Fruit fly (Drosophila melanogaster) whole organism, embryonic: Measurements from ENCODE around the gene Oatp74D.

Source experiments
- Antp ChIP-seq: fragments of 200-800 bp; sonication (Bioruptor generic); optimal IDR thresholded peaks from 3 replicates; lab custom pipeline; 2016; ENCODE audit warnings: missing biosample characterization, missing genetic modification characterization
- CG1233 ChIP-seq: fragments of 200-800 bp; sonication (Bioruptor generic); optimal IDR thresholded peaks from 4 replicates; lab custom pipeline; 2018; ENCODE audit warnings: missing biosample characterization, mild to moderate bottlenecking, missing genetic modification characterization
- CG13296 ChIP-seq: fragments of 200-800 bp; sonication (Bioruptor generic); optimal IDR thresholded peaks from 3 replicates; lab custom pipeline; 2018; ENCODE audit warnings: missing biosample characterization, mild to moderate bottlenecking, missing genetic modification characterization
- CG14965 ChIP-seq: fragments of 200-800 bp; sonication (Bioruptor generic); optimal IDR thresholded peaks from 2 replicates; lab custom pipeline; 2016; ENCODE audit warnings: missing biosample characterization, missing genetic modification characterization, borderline replicate concordance
- CG15601 ChIP-seq: fragments of 200-800 bp; sonication (Bioruptor generic); optimal IDR thresholded peaks from 3 replicates; lab custom pipeline; 2019; ENCODE audit warnings: missing biosample characterization, mild to moderate bottlenecking, missing genetic modification characterization, moderate library complexity
- CG16815 ChIP-seq: fragments of 200-800 bp; sonication (Bioruptor generic); optimal IDR thresholded peaks from 3 replicates; lab custom pipeline; 2017; ENCODE audit warnings: missing biosample characterization, mild to moderate bottlenecking, missing genetic modification characterization
- CG17385 ChIP-seq: fragments of 200-800 bp; sonication (Bioruptor generic); optimal IDR thresholded peaks from 3 replicates; lab custom pipeline; 2018; ENCODE audit warnings: missing biosample characterization, mild to moderate bottlenecking, missing genetic modification characterization
- CG17912 ChIP-seq: fragments of 200-800 bp; sonication (Bioruptor generic); optimal IDR thresholded peaks from 2 replicates; lab custom pipeline; 2018; ENCODE audit warnings: missing biosample characterization, mild to moderate bottlenecking, missing genetic modification characterization
- CG18619 ChIP-seq: fragments of 200-800 bp; sonication (Bioruptor generic); optimal IDR thresholded peaks from 3 replicates; lab custom pipeline; 2017; ENCODE audit warnings: missing biosample characterization, mild to moderate bottlenecking, missing genetic modification characterization
- CG2129 ChIP-seq: fragments of 200-800 bp; sonication (Bioruptor generic); IDR thresholded peaks from 2 replicates; pipeline ENCODE4 v1.3.6; 2022; ENCODE audit warnings: missing biosample characterization, missing genetic modification characterization; ENCODE audit not compliant: partially characterized antibody
- CG30431 ChIP-seq: fragments of 200-800 bp; sonication (Bioruptor generic); optimal IDR thresholded peaks from 2 replicates; lab custom pipeline; 2017; ENCODE audit warnings: missing biosample characterization, missing genetic modification characterization
- CG34224 ChIP-seq: fragments of 200-800 bp; sonication (Bioruptor generic); IDR thresholded peaks from 3 replicates; pipeline ENCODE4 v1.3.6; 2022; ENCODE audit warnings: missing biosample characterization, missing genetic modification characterization; ENCODE audit not compliant: partially characterized antibody
- CG3838 ChIP-seq: fragments of 200-800 bp; sonication (Bioruptor generic); optimal IDR thresholded peaks from 3 replicates; lab custom pipeline; 2016; ENCODE audit warnings: missing biosample characterization, missing genetic modification characterization
- CG3847 ChIP-seq: fragments of 200-800 bp; sonication (Bioruptor generic); IDR thresholded peaks from 2 replicates; pipeline ENCODE4 v1.3.6; 2022; ENCODE audit warnings: missing biosample characterization, missing genetic modification characterization
- CG4282 ChIP-seq: fragments of 200-800 bp; sonication (Bioruptor generic); optimal IDR thresholded peaks from 2 replicates; lab custom pipeline; 2016; ENCODE audit warnings: missing biosample characterization, missing genetic modification characterization
- CG4854 ChIP-seq: fragments of 200-800 bp; sonication (Bioruptor generic); optimal IDR thresholded peaks from 2 replicates; lab custom pipeline; 2016; ENCODE audit warnings: missing biosample characterization, missing genetic modification characterization, inconsistent platforms
- CG6272 ChIP-seq: fragments of 200-800 bp; sonication (Bioruptor generic); IDR thresholded peaks from 2 replicates; pipeline ENCODE4 v1.3.6; 2022; ENCODE audit warnings: missing biosample characterization, missing genetic modification characterization
- CG6654 ChIP-seq: fragments of 200-800 bp; sonication (Bioruptor generic); optimal IDR thresholded peaks from 2 replicates; lab custom pipeline; 2017; ENCODE audit warnings: missing biosample characterization, mild to moderate bottlenecking, missing genetic modification characterization
- D ChIP-seq, 2 experiments: fragments of 200-800 bp in 1 of 2; fragments of >200 bp in 1 of 2; sonication (Bioruptor generic) in 1 of 2; optimal IDR thresholded peaks; 2 replicates in 1 of 2; 3 replicates in 1 of 2; lab custom pipeline; 2017; ENCODE audit warnings: mild to moderate bottlenecking in 1 of 2, missing biosample characterization in 1 of 2, missing genetic modification characterization in 1 of 2, missing genetic modification reagents in 1 of 2
- Drgx ChIP-seq: fragments of 200-800 bp; sonication (Bioruptor generic); IDR thresholded peaks from 2 replicates; pipeline ENCODE4 v1.3.6; 2022; ENCODE audit warnings: missing biosample characterization, missing genetic modification characterization
- HLHmδ ChIP-seq: fragments of 200-800 bp; sonication (Bioruptor generic); optimal IDR thresholded peaks from 2 replicates; lab custom pipeline; 2018; ENCODE audit warnings: missing biosample characterization, mild to moderate bottlenecking, missing genetic modification characterization, moderate library complexity
- Hr39 ChIP-seq: fragments of >200 bp; optimal IDR thresholded peaks from 2 replicates; lab custom pipeline; 2017
- Hr78 ChIP-seq, 2 experiments: fragments of 200-800 bp in 1 of 2; fragments of >200 bp in 1 of 2; sonication (Bioruptor generic) in 1 of 2; optimal IDR thresholded peaks; 2 replicates each; lab custom pipeline; 2017 to 2019; ENCODE audit warnings: missing biosample characterization in 2 of 2, missing genetic modification characterization in 2 of 2, mild to moderate bottlenecking in 1 of 2, moderate library complexity in 1 of 2
- Max ChIP-seq: fragments of 200-800 bp; sonication (Bioruptor generic); optimal IDR thresholded peaks from 2 replicates; lab custom pipeline; 2016; ENCODE audit warnings: missing biosample characterization, mild to moderate bottlenecking, missing genetic modification characterization
- Optix ChIP-seq: fragments of 200-800 bp; sonication (Bioruptor generic); IDR thresholded peaks from 3 replicates; pipeline ENCODE4 v1.3.6; 2022; ENCODE audit warnings: missing biosample characterization, missing genetic modification characterization
- Ptx1 ChIP-seq: fragments of 200-800 bp; sonication (Bioruptor generic); IDR thresholded peaks from 2 replicates; pipeline ENCODE4 v1.3.6; 2022; ENCODE audit warnings: missing biosample characterization, missing genetic modification characterization
- Rx ChIP-seq: fragments of 200-800 bp; sonication (Bioruptor generic); IDR thresholded peaks from 2 replicates; pipeline ENCODE4 v1.3.6; 2022; ENCODE audit warnings: missing biosample characterization, missing genetic modification characterization
- TFAM ChIP-seq: fragments of 200-800 bp; sonication (Bioruptor generic); optimal IDR thresholded peaks from 2 replicates; lab custom pipeline; 2017; ENCODE audit warnings: missing biosample characterization, missing genetic modification characterization, inconsistent platforms
- ab ChIP-seq: fragments of 200-800 bp; sonication (Bioruptor generic); optimal IDR thresholded peaks from 2 replicates; lab custom pipeline; 2016; ENCODE audit warnings: missing biosample characterization, missing genetic modification characterization
- az2 ChIP-seq: fragments of 200-800 bp; sonication (Bioruptor generic); optimal IDR thresholded peaks from 3 replicates; lab custom pipeline; 2016; ENCODE audit warnings: missing biosample characterization, missing genetic modification characterization
- caup ChIP-seq: fragments of 200-800 bp; sonication (Bioruptor generic); optimal IDR thresholded peaks from 3 replicates; lab custom pipeline; 2017; ENCODE audit warnings: missing biosample characterization, mild to moderate bottlenecking, missing genetic modification characterization, moderate library complexity; ENCODE audit not compliant: severe bottlenecking
- cg ChIP-seq: fragments of 200-800 bp; sonication (Bioruptor generic); optimal IDR thresholded peaks from 3 replicates; lab custom pipeline; 2019; ENCODE audit warnings: missing biosample characterization, mild to moderate bottlenecking, missing genetic modification characterization, moderate library complexity
- disco-r ChIP-seq: fragments of 200-800 bp; sonication (Bioruptor generic); optimal IDR thresholded peaks from 2 replicates; lab custom pipeline; 2016; ENCODE audit warnings: missing biosample characterization, missing genetic modification characterization
- ftz-f1 ChIP-seq: fragments of 200-800 bp; sonication (Bioruptor generic); optimal IDR thresholded peaks from 2 replicates; lab custom pipeline; 2016; ENCODE audit warnings: missing biosample characterization, missing genetic modification characterization
- hb ChIP-seq: fragments of 200-800 bp; sonication (Bioruptor generic); IDR thresholded peaks from 3 replicates; pipeline ENCODE4 v1.3.6; 2022; ENCODE audit warnings: missing biosample characterization, missing genetic modification characterization; ENCODE audit not compliant: partially characterized antibody
- lab ChIP-seq: fragments of 200-800 bp; sonication (Bioruptor generic); optimal IDR thresholded peaks from 3 replicates; lab custom pipeline; 2017; ENCODE audit warnings: missing biosample characterization, missing genetic modification characterization, mild to moderate bottlenecking, moderate library complexity, missing genetic modification reagents
- lmd ChIP-seq: fragments of 200-800 bp; sonication (Bioruptor generic); IDR thresholded peaks from 2 replicates; pipeline ENCODE4 v1.3.6; 2022; ENCODE audit warnings: missing biosample characterization, missing genetic modification characterization
- nom ChIP-seq: fragments of 200-800 bp; sonication (Bioruptor generic); optimal IDR thresholded peaks from 2 replicates; lab custom pipeline; 2017; ENCODE audit warnings: missing biosample characterization, missing genetic modification characterization, mild to moderate bottlenecking, moderate library complexity, missing genetic modification reagents
- peb ChIP-seq: fragments of 200-800 bp; sonication (Bioruptor generic); IDR thresholded peaks from 2 replicates; pipeline ENCODE4 v1.3.6; 2022; ENCODE audit warnings: missing biosample characterization, missing genetic modification characterization
- salm ChIP-seq: fragments of 200-800 bp; sonication (Bioruptor generic); optimal IDR thresholded peaks from 2 replicates; lab custom pipeline; 2018; ENCODE audit warnings: missing biosample characterization, mild to moderate bottlenecking, missing genetic modification characterization
- sim ChIP-seq: fragments of 200-800 bp; sonication (Bioruptor generic); IDR thresholded peaks from 2 replicates; pipeline ENCODE4 v1.3.6; 2022; ENCODE audit warnings: missing biosample characterization, missing genetic modification characterization
- slbo ChIP-seq: fragments of 200-800 bp; sonication (Bioruptor generic); IDR thresholded peaks from 2 replicates; pipeline ENCODE4 v1.3.6; 2022; ENCODE audit warnings: missing biosample characterization, missing genetic modification characterization
- sna ChIP-seq: fragments of 200-800 bp; sonication (Bioruptor generic); IDR thresholded peaks from 2 replicates; pipeline ENCODE4 v1.3.6; 2022; ENCODE audit warnings: missing biosample characterization, missing genetic modification characterization; ENCODE audit not compliant: partially characterized antibody
- sr ChIP-seq: fragments of 200-800 bp; sonication (Bioruptor generic); IDR thresholded peaks from 3 replicates; pipeline ENCODE4 v1.3.6; 2022; ENCODE audit warnings: missing biosample characterization, missing genetic modification characterization
- vvl ChIP-seq: fragments of 200-800 bp; sonication (Bioruptor generic); IDR thresholded peaks from 2 replicates; pipeline ENCODE4 v1.3.6; 2022; ENCODE audit warnings: missing biosample characterization, missing genetic modification characterization
- wdn ChIP-seq: fragments of 200-800 bp; sonication (Bioruptor generic); IDR thresholded peaks from 2 replicates; pipeline ENCODE4 v1.3.6; 2022; ENCODE audit warnings: missing biosample characterization, missing genetic modification characterization
- zen2 ChIP-seq: fragments of 200-800 bp; sonication (Bioruptor generic); IDR thresholded peaks from 3 replicates; pipeline ENCODE4 v1.3.6; 2022; ENCODE audit warnings: missing biosample characterization, missing genetic modification characterization; ENCODE audit not compliant: partially characterized antibody

Oatp74D gene

dm6 chr3L:17486794-17487726 is at the start of gene Oatp74D (continued):
- TF ChIP-seq CG4854 (GFP tag; lab: Kevin White, UChicago), result no peak
- peak; percentile 68 for TF ChIP-seq sr (GFP tag; lab: Robert Waterston, UW)
- TF ChIP-seq CG34224, result peak; percentile 56; the same call in 2 of the 3 replicates
- peak; percentile 41 for TF ChIP-seq CG3838 (GFP tag; lab: Kevin White, UChicago)
- TF ChIP-seq Drgx, result peak; percentile 69
- TF ChIP-seq CG17912, result peak; percentile 61
- peak; percentile 61 for TF ChIP-seq salm (tag; lab: Kevin White, UChicago)
- no peak for TF ChIP-seq sna (GFP tag; lab: Robert Waterston, UW)
- TF ChIP-seq CG3847 (GFP tag; lab: Robert Waterston, UW), result peak; percentile 37; the same call in 1 of the 2 replicates
- no peak; the same call in 2 of the 3 replicates for TF ChIP-seq zen2
- no peak for TF ChIP-seq CG14965 (GFP tag; lab: Kevin White, UChicago)
- TF ChIP-seq slbo (GFP tag; lab: Robert Waterston, UW), result peak; percentile 69
- no peak for TF ChIP-seq CG30431 (GFP tag; lab: Kevin White, UChicago)
- TF ChIP-seq Rx, result no peak
- TF ChIP-seq HLHmδ, result peak; percentile 66
- peak; percentile 28 for TF ChIP-seq Antp (GFP tag; lab: Kevin White, UChicago)
- TF ChIP-seq lab (GFP tag; lab: Kevin White, UChicago), result peak; percentile 72
- no peak for TF ChIP-seq disco-r (GFP tag; lab: Kevin White, UChicago)
- peak; percentile 20 for TF ChIP-seq nom (GFP tag; lab: Kevin White, UChicago)
- peak; percentile 73 for TF ChIP-seq CG1233 (GFP tag; lab: Kevin White, UChicago)
- TF ChIP-seq Max, result no peak
- peak; percentile 85 for TF ChIP-seq vvl (GFP tag; lab: Robert Waterston, UW)
- peak; percentile 32 for TF ChIP-seq az2 (GFP tag; lab: Kevin White, UChicago)
- TF ChIP-seq CG16815 (GFP tag; lab: Kevin White, UChicago), result no peak
- peak; percentile 65 for TF ChIP-seq CG13296 (GFP tag; lab: Kevin White, UChicago)
- TF ChIP-seq Ptx1 (GFP tag; lab: Robert Waterston, UW), result no peak
- TF ChIP-seq D (optimal IDR thresholded peaks at IDR 0.05; lab: Kevin White, UChicago), result no peak
- peak; percentile 63 for TF ChIP-seq D (GFP tag; optimal IDR thresholded peaks at IDR 0.05; lab: Kevin White, UChicago)
- no peak for TF ChIP-seq ab
- TF ChIP-seq hb (GFP tag; lab: Robert Waterston, UW), result no peak
- TF ChIP-seq wdn, result no peak; the same call in 1 of the 2 replicates
- TF ChIP-seq cg (GFP tag; lab: Kevin White, UChicago), result peak; percentile 99
- no peak for TF ChIP-seq TFAM (GFP tag; lab: Kevin White, UChicago)
- peak; percentile 74 for TF ChIP-seq ftz-f1 (GFP tag; lab: Kevin White, UChicago)
- peak; percentile 44 for TF ChIP-seq CG18619 (GFP tag; lab: Kevin White, UChicago)
- 0 out of 2 replicates have a peak, but pooled peaks have one; percentile 10 for TF ChIP-seq lmd
- TF ChIP-seq Hr78 (GFP tag; optimal IDR thresholded peaks at IDR 0.05; lab: Kevin White, UChicago), result peak in 1 of 2 experiments; percentile 13
- peak; percentile 42; the same call in 1 of the 3 replicates for TF ChIP-seq Optix (GFP tag; lab: Robert Waterston, UW)
- TF ChIP-seq CG17385 (GFP tag; lab: Kevin White, UChicago), result no peak
- peak; percentile 63 for TF ChIP-seq caup (GFP tag; lab: Kevin White, UChicago)
- no peak for TF ChIP-seq CG6654
- no peak for TF ChIP-seq sim
- TF ChIP-seq CG2129 (GFP tag; lab: Robert Waterston, UW), result no peak
- TF ChIP-seq CG4282 (GFP tag; lab: Kevin White, UChicago), result peak; percentile 41
- TF ChIP-seq CG15601 (tag; lab: Kevin White, UChicago), result peak; percentile 67
- no peak for TF ChIP-seq peb (GFP tag; lab: Robert Waterston, UW)
- no peak for TF ChIP-seq Hr39 (lab: Kevin White, UChicago)
- TF ChIP-seq CG6272, result no peak
